Fruit fly (Drosophila melanogaster): ENCODE data around the gene CG32755.
A peak's percentile ranks its signal among the peaks of the same experiment; 100 is the strongest.

The CG32755 gene

DNA sequence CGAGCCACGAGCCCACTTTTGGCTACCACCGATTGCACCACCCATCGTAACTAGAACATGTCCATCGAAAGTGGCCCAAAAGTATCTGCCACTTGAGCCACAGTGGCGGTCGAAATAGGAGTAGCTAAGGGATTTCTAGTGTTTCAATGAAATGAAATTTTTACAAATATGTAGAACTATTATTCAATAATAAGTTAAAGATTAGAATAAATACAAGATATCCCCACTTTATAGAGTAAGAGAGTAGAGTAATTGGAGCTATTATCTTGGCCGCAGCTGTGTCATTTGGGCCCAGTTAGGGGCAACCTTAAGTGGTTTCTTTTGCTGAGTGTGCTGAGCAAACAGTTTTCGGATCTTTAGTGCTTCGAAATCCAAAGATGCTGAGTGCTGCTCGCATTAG, 39.3 kb downstream of the CG32755 start (continued):
- TF ChIP-seq da (GFP tag; optimal IDR thresholded peaks at IDR 0.05) (no peak), CG18011 (GFP tag; optimal IDR thresholded peaks at IDR 0.05) (no peak), kni (GFP tag; optimal IDR thresholded peaks at IDR 0.05) (no peak), chinmo (GFP tag; IDR thresholded peaks at IDR 0.05; ENCODE audit: partially characterized antibody) (no peak), CG4360 (GFP tag; IDR thresholded peaks at IDR 0.05) (no peak), lbe (GFP tag; optimal IDR thresholded peaks at IDR 0.05) (no peak), CG8765 (GFP tag; IDR thresholded peaks at IDR 0.05) (no peak), danr (GFP tag; IDR thresholded peaks at IDR 0.05) (no peak), CG14014 (GFP tag; IDR thresholded peaks at IDR 0.05) (no peak), Hr51 (GFP tag; optimal IDR thresholded peaks at IDR 0.05) (peak in 1 of 2 experiments; percentile 63), CG30431 (GFP tag; optimal IDR thresholded peaks at IDR 0.05) (no peak), CG13424 (tag; optimal IDR thresholded peaks at IDR 0.05) (peak; percentile 42), shn (GFP tag; optimal IDR thresholded peaks at IDR 0.05) (no peak), jumu (GFP tag; optimal IDR thresholded peaks at IDR 0.05) (no peak), br (optimal IDR thresholded peaks at IDR 0.05) (no peak), CG5180 (GFP tag; optimal IDR thresholded peaks at IDR 0.05) (peak; percentile 4), Hey (tag; optimal IDR thresholded peaks at IDR 0.05) (no peak), H15 (GFP tag; IDR thresholded peaks at IDR 0.05) (no peak), mld (GFP tag; IDR thresholded peaks at IDR 0.05; ENCODE audit: partially characterized antibody) (no peak), row (GFP tag; IDR thresholded peaks at IDR 0.05) (peak; percentile 59), Atf6 (GFP tag; IDR thresholded peaks at IDR 0.05) (peak; percentile 20; the same call in 1 of the 2 replicates), CG13894 (tag; optimal IDR thresholded peaks at IDR 0.05) (no peak), CG17328 (GFP tag; IDR thresholded peaks at IDR 0.05) (peak; percentile 48; the same call in 1 of the 2 replicates), Fer3 (tag; optimal IDR thresholded peaks at IDR 0.05) (peak; percentile 15), gsb-n (tag; optimal IDR thresholded peaks at IDR 0.05) (peak; percentile 9), fd96Cb (tag; optimal IDR thresholded peaks at IDR 0.05) (peak; percentile 42), btn (GFP tag; optimal IDR thresholded peaks at IDR 0.05) (no peak), CG11560 (tag; IDR thresholded peaks at IDR 0.05) (no peak), CG17612 (GFP tag; IDR thresholded peaks at IDR 0.05) (no peak), Nf-YA (GFP tag; IDR thresholded peaks at IDR 0.05) (peak; percentile 26; the same call in 1 of the 2 replicates), Rx (GFP tag; IDR thresholded peaks at IDR 0.05) (peak; percentile 37; the same call in 1 of the 2 replicates), prd (optimal IDR thresholded peaks at IDR 0.05) (no peak), prd (GFP tag; IDR thresholded peaks at IDR 0.05) (peak; percentile 70), crol (GFP tag; IDR thresholded peaks at IDR 0.05) (no peak), lov (optimal IDR thresholded peaks at IDR 0.05) (no peak), lov (GFP tag; IDR thresholded peaks at IDR 0.05) (no peak), CG6689 (GFP tag; IDR thresholded peaks at IDR 0.05) (peak; percentile 69), CG33557 (GFP tag; optimal IDR thresholded peaks at IDR 0.05) (no peak), bowl (GFP tag; IDR thresholded peaks at IDR 0.05) (no peak), Opbp (GFP tag; IDR thresholded peaks at IDR 0.05; ENCODE audit: partially characterized antibody) (no peak), CG16813 (GFP tag; IDR thresholded peaks at IDR 0.05; ENCODE audit: partially characterized antibody) (no peak), Sin3A (optimal IDR thresholded peaks at IDR 0.05) (no peak), CG4328 (GFP tag; optimal IDR thresholded peaks at IDR 0.05) (no peak), MTF-1 (GFP tag; optimal IDR thresholded peaks at IDR 0.05; ENCODE audit: borderline replicate concordance) (no peak), maf-S (GFP tag; optimal IDR thresholded peaks at IDR 0.05) (no peak), eyg (GFP tag; optimal IDR thresholded peaks at IDR 0.05) (no peak), ato (GFP tag; IDR thresholded peaks at IDR 0.05; ENCODE audit: partially characterized antibody) (no peak), CG18619 (GFP tag; optimal IDR thresholded peaks at IDR 0.05) (no peak), CG6765 (GFP tag; optimal IDR thresholded peaks at IDR 0.05) (no peak), CG6272 (GFP tag; IDR thresholded peaks at IDR 0.05) (no peak), cg (GFP tag; optimal IDR thresholded peaks at IDR 0.05) (no peak), BEAF-32 (GFP tag; optimal IDR thresholded peaks at IDR 0.05) (no peak)

Data from whole organism, embryonic.